Fruit fly (Drosophila melanogaster) whole organism, embryonic: ENCODE data around the gene Plod.
A peak's percentile ranks its signal among the peaks of the same experiment; 100 is the strongest.

ENCODE experiments used
- B-H2 ChIP-seq: fragments of 200-800 bp; sonication (Bioruptor generic); optimal IDR thresholded peaks from 2 replicates; lab custom pipeline; 2018; ENCODE audit warnings: missing biosample characterization, mild to moderate bottlenecking, missing genetic modification characterization
- BEAF-32 ChIP-seq: fragments of 200-800 bp; sonication (Bioruptor generic); optimal IDR thresholded peaks from 3 replicates; lab custom pipeline; 2017; ENCODE audit warnings: missing biosample characterization, missing genetic modification characterization, mild to moderate bottlenecking, moderate library complexity, missing genetic modification reagents
- CG10274 ChIP-seq: fragments of 200-800 bp; sonication (Bioruptor generic); optimal IDR thresholded peaks from 3 replicates; lab custom pipeline; 2017; ENCODE audit warnings: missing biosample characterization, mild to moderate bottlenecking, missing genetic modification characterization
- CG10321 ChIP-seq: fragments of 200-800 bp; sonication (Bioruptor generic); IDR thresholded peaks from 2 replicates; pipeline ENCODE4 v1.3.6; 2022; ENCODE audit warnings: missing biosample characterization, missing genetic modification characterization
- CG10959 ChIP-seq: fragments of 200-800 bp; sonication (Bioruptor generic); IDR thresholded peaks from 2 replicates; pipeline ENCODE4 v1.3.6; 2022; ENCODE audit warnings: missing biosample characterization, missing genetic modification characterization
- CG11695 ChIP-seq: fragments of 200-800 bp; sonication (Bioruptor generic); IDR thresholded peaks from 3 replicates; pipeline ENCODE4 v1.3.6; 2022; ENCODE audit warnings: missing biosample characterization, missing genetic modification characterization
- CG12071 ChIP-seq: fragments of 200-800 bp; sonication (Bioruptor generic); optimal IDR thresholded peaks from 3 replicates; lab custom pipeline; 2018; ENCODE audit warnings: missing biosample characterization, mild to moderate bottlenecking, missing genetic modification characterization
- CG12391 ChIP-seq: fragments of 200-800 bp; sonication (Bioruptor generic); optimal IDR thresholded peaks from 3 replicates; lab custom pipeline; 2018; ENCODE audit warnings: missing biosample characterization, mild to moderate bottlenecking, missing genetic modification characterization, moderate library complexity
- CG13894 ChIP-seq: fragments of 200-800 bp; sonication (Bioruptor generic); optimal IDR thresholded peaks from 3 replicates; lab custom pipeline; 2018; ENCODE audit warnings: missing biosample characterization, mild to moderate bottlenecking, missing genetic modification characterization, moderate library complexity
- CG14014 ChIP-seq: fragments of 200-800 bp; sonication (Bioruptor generic); IDR thresholded peaks from 2 replicates; pipeline ENCODE4 v1.3.6; 2022; ENCODE audit warnings: missing biosample characterization, missing genetic modification characterization
- CG14667 ChIP-seq: fragments of 200-800 bp; sonication (Bioruptor generic); IDR thresholded peaks from 2 replicates; pipeline ENCODE4 v1.3.6; 2022; ENCODE audit warnings: missing biosample characterization, missing genetic modification characterization
- CG1647 ChIP-seq: fragments of 200-800 bp; sonication (Bioruptor generic); optimal IDR thresholded peaks from 3 replicates; lab custom pipeline; 2016; ENCODE audit warnings: missing biosample characterization, missing genetic modification characterization
- CG18262 ChIP-seq: fragments of 200-800 bp; optimal IDR thresholded peaks from 3 replicates; lab custom pipeline; 2019; ENCODE audit warnings: missing biosample characterization, mild to moderate bottlenecking, missing genetic modification characterization, moderate library complexity
- CG18619 ChIP-seq: fragments of 200-800 bp; sonication (Bioruptor generic); optimal IDR thresholded peaks from 3 replicates; lab custom pipeline; 2017; ENCODE audit warnings: missing biosample characterization, mild to moderate bottlenecking, missing genetic modification characterization
- CG33213 ChIP-seq: fragments of 200-800 bp; sonication (Bioruptor generic); optimal IDR thresholded peaks from 3 replicates; lab custom pipeline; 2016; ENCODE audit warnings: missing biosample characterization, missing genetic modification characterization
- CG3847 ChIP-seq: fragments of 200-800 bp; sonication (Bioruptor generic); IDR thresholded peaks from 2 replicates; pipeline ENCODE4 v1.3.6; 2022; ENCODE audit warnings: missing biosample characterization, missing genetic modification characterization
- CG3995 ChIP-seq: fragments of 200-800 bp; sonication (Bioruptor generic); optimal IDR thresholded peaks from 3 replicates; lab custom pipeline; 2016; ENCODE audit warnings: missing biosample characterization, missing genetic modification characterization
- CG42726 ChIP-seq: fragments of 200-800 bp; sonication (Bioruptor generic); IDR thresholded peaks from 2 replicates; pipeline ENCODE4 v1.3.6; 2022; ENCODE audit warnings: missing biosample characterization, missing genetic modification characterization; ENCODE audit not compliant: partially characterized antibody
- CG4424 ChIP-seq: fragments of 200-800 bp; sonication (Bioruptor generic); optimal IDR thresholded peaks from 3 replicates; lab custom pipeline; 2016; ENCODE audit warnings: missing biosample characterization, missing genetic modification characterization
- CG5245 ChIP-seq: fragments of 200-800 bp; sonication (Bioruptor generic); optimal IDR thresholded peaks from 3 replicates; lab custom pipeline; 2016; ENCODE audit warnings: missing biosample characterization, missing genetic modification characterization
- CG6689 ChIP-seq: fragments of 200-800 bp; sonication (Bioruptor generic); IDR thresholded peaks from 2 replicates; pipeline ENCODE4 v1.3.6; 2022; ENCODE audit warnings: missing biosample characterization, missing genetic modification characterization
- CG7556 ChIP-seq: fragments of 200-800 bp; sonication (Bioruptor generic); optimal IDR thresholded peaks from 2 replicates; lab custom pipeline; 2017; ENCODE audit warnings: missing biosample characterization, mild to moderate bottlenecking, missing genetic modification characterization
- CG8281 ChIP-seq: fragments of 200-800 bp; sonication (Bioruptor generic); optimal IDR thresholded peaks from 2 replicates; lab custom pipeline; 2018; ENCODE audit warnings: missing biosample characterization, mild to moderate bottlenecking, missing genetic modification characterization, moderate library complexity
- CG9437 ChIP-seq: fragments of 200-800 bp; sonication (Bioruptor generic); optimal IDR thresholded peaks from 2 replicates; lab custom pipeline; 2018; ENCODE audit warnings: missing biosample characterization, mild to moderate bottlenecking, missing genetic modification characterization
- CTCF ChIP-seq: fragments of 200-800 bp; sonication (Bioruptor generic); optimal IDR thresholded peaks from 2 replicates; lab custom pipeline; 2017; ENCODE audit warnings: missing biosample characterization, mild to moderate bottlenecking, missing genetic modification characterization, moderate library complexity
- Dip3 ChIP-seq: fragments of 200-800 bp; sonication (Bioruptor generic); optimal IDR thresholded peaks from 3 replicates; lab custom pipeline; 2016; ENCODE audit warnings: missing biosample characterization, missing genetic modification characterization
- Kr ChIP-seq: fragments of 200-800 bp; sonication (Bioruptor generic); optimal IDR thresholded peaks from 2 replicates; lab custom pipeline; 2017; ENCODE audit warnings: missing biosample characterization, mild to moderate bottlenecking, missing genetic modification characterization
- NFAT ChIP-seq: fragments of 200-800 bp; sonication (Bioruptor generic); IDR thresholded peaks from 2 replicates; pipeline ENCODE4 v1.3.6; 2022; ENCODE audit warnings: missing biosample characterization, missing genetic modification characterization
- Rfx ChIP-seq: fragments of 200-800 bp; sonication (Bioruptor generic); IDR thresholded peaks from 2 replicates; pipeline ENCODE4 v1.3.6; 2022; ENCODE audit warnings: missing biosample characterization, missing genetic modification characterization
- Trl ChIP-seq, 3 experiments: fragments of >200 bp in 2 of 3; fragments of 200-800 bp in 1 of 3; sonication (Bioruptor generic) in 1 of 3; optimal IDR thresholded peaks; 2 replicates in 1 of 3; 3 replicates in 2 of 3; lab custom pipeline; 2016 to 2017; ENCODE audit warnings: missing biosample characterization in 1 of 3, missing genetic modification characterization in 1 of 3
- Xbp1 ChIP-seq: fragments of 200-800 bp; sonication (Bioruptor generic); optimal IDR thresholded peaks from 3 replicates; lab custom pipeline; 2016; ENCODE audit warnings: missing biosample characterization, mild to moderate bottlenecking, missing genetic modification characterization
- ato ChIP-seq: fragments of 200-800 bp; sonication (Bioruptor generic); IDR thresholded peaks from 2 replicates; pipeline ENCODE4 v1.3.6; 2022; ENCODE audit warnings: missing biosample characterization, missing genetic modification characterization; ENCODE audit not compliant: partially characterized antibody
- caup ChIP-seq: fragments of 200-800 bp; sonication (Bioruptor generic); optimal IDR thresholded peaks from 3 replicates; lab custom pipeline; 2017; ENCODE audit warnings: missing biosample characterization, mild to moderate bottlenecking, missing genetic modification characterization, moderate library complexity; ENCODE audit not compliant: severe bottlenecking
- chif ChIP-seq, 2 experiments: fragments of 200-800 bp; sonication (Bioruptor generic); optimal IDR thresholded peaks; 3 replicates each; lab custom pipeline; 2016; ENCODE audit warnings: missing biosample characterization in 2 of 2, missing genetic modification characterization in 2 of 2
- en ChIP-seq: fragments of 200-800 bp; sonication (Bioruptor generic); optimal IDR thresholded peaks from 2 replicates; lab custom pipeline; 2016; ENCODE audit warnings: missing biosample characterization, missing genetic modification characterization
- fd3F ChIP-seq: fragments of 200-800 bp; sonication (Bioruptor generic); optimal IDR thresholded peaks from 2 replicates; lab custom pipeline; 2018; ENCODE audit warnings: missing biosample characterization, mild to moderate bottlenecking, missing genetic modification characterization, moderate library complexity
- fu2 ChIP-seq: fragments of 200-800 bp; sonication (Bioruptor generic); optimal IDR thresholded peaks from 2 replicates; lab custom pipeline; 2016; ENCODE audit warnings: missing biosample characterization, missing genetic modification characterization
- gsb-n ChIP-seq: fragments of 200-800 bp; sonication (Bioruptor generic); optimal IDR thresholded peaks from 3 replicates; lab custom pipeline; 2018; ENCODE audit warnings: missing biosample characterization, mild to moderate bottlenecking, missing genetic modification characterization
- ham ChIP-seq: fragments of 200-800 bp; sonication (Bioruptor generic); IDR thresholded peaks from 2 replicates; pipeline ENCODE4 v1.3.6; 2022; ENCODE audit warnings: missing biosample characterization, missing genetic modification characterization
- jumu ChIP-seq: fragments of 200-800 bp; sonication (Bioruptor generic); optimal IDR thresholded peaks from 3 replicates; lab custom pipeline; 2016; ENCODE audit warnings: missing biosample characterization, missing genetic modification characterization
- nau ChIP-seq: fragments of 200-800 bp; sonication (Bioruptor generic); optimal IDR thresholded peaks from 3 replicates; lab custom pipeline; 2017; ENCODE audit warnings: missing biosample characterization, mild to moderate bottlenecking, missing genetic modification characterization, missing genetic modification reagents
- nerfin-1 ChIP-seq: fragments of 200-800 bp; sonication (Bioruptor generic); optimal IDR thresholded peaks from 3 replicates; lab custom pipeline; 2019; ENCODE audit warnings: missing biosample characterization, mild to moderate bottlenecking, missing genetic modification characterization, moderate library complexity
- pita ChIP-seq: fragments of 200-800 bp; sonication (Bioruptor generic); optimal IDR thresholded peaks from 2 replicates; lab custom pipeline; 2017; ENCODE audit warnings: missing biosample characterization, mild to moderate bottlenecking, missing genetic modification characterization
- prd ChIP-seq, 3 experiments: fragments of >200 bp in 2 of 3; fragments of 200-800 bp in 1 of 3; sonication (Bioruptor generic) in 1 of 3; optimal IDR thresholded peaks in 2 of 3; IDR thresholded peaks in 1 of 3; 2 replicates in 2 of 3; 3 replicates in 1 of 3; pipeline versions ENCODE4 v1.3.6 to Lab custom; 2017 to 2022; ENCODE audit warnings: missing biosample characterization in 1 of 3, missing genetic modification characterization in 1 of 3
- ro ChIP-seq: fragments of 200-800 bp; sonication (Bioruptor generic); IDR thresholded peaks from 2 replicates; pipeline ENCODE4 v1.3.6; 2022; ENCODE audit warnings: missing biosample characterization, missing genetic modification characterization
- sd ChIP-seq: fragments of 200-800 bp; sonication (Bioruptor generic); optimal IDR thresholded peaks from 3 replicates; lab custom pipeline; 2018; ENCODE audit warnings: missing biosample characterization, mild to moderate bottlenecking, missing genetic modification characterization, moderate library complexity
- tup ChIP-seq: fragments of 200-800 bp; sonication (Bioruptor generic); optimal IDR thresholded peaks from 2 replicates; lab custom pipeline; 2016; ENCODE audit warnings: missing biosample characterization, mild to moderate bottlenecking, missing genetic modification characterization, moderate library complexity
- zfh2 ChIP-seq: fragments of 200-800 bp; sonication (Bioruptor generic); optimal IDR thresholded peaks from 2 replicates; lab custom pipeline; 2016; ENCODE audit warnings: missing biosample characterization, missing genetic modification characterization

The Plod gene

dm6 chr3L:11169299-11170181 is 36.3 kb downstream of the Plod start, which contains the start of the genes wls and Adck5 (continued):
- TF ChIP-seq CG1647 (GFP tag; lab: Kevin White, UChicago), result no peak
- TF ChIP-seq CG14014 (GFP tag; lab: Robert Waterston, UW), result peak; percentile 20; the same call in 1 of the 2 replicates
- no peak for TF ChIP-seq Kr
- TF ChIP-seq prd (optimal IDR thresholded peaks at IDR 0.05; lab: Kevin White, UChicago), result no peak
- TF ChIP-seq prd (GFP tag; IDR thresholded peaks at IDR 0.05; lab: Robert Waterston, UW), result no peak
- TF ChIP-seq CG33213 (GFP tag; lab: Kevin White, UChicago), result peak; percentile 15
- TF ChIP-seq sd (tag; lab: Kevin White, UChicago), result no peak
- TF ChIP-seq zfh2 (GFP tag; lab: Kevin White, UChicago), result peak; percentile 21
- TF ChIP-seq CG10274, result peak; percentile 32
- TF ChIP-seq CG3847 (GFP tag; lab: Robert Waterston, UW), result no peak
- TF ChIP-seq chif (GFP tag; optimal IDR thresholded peaks at IDR 0.05; lab: Kevin White, UChicago), result no peak
- no peak for TF ChIP-seq CG10959 (GFP tag; lab: Robert Waterston, UW)
- peak; percentile 12 for TF ChIP-seq Dip3 (GFP tag; lab: Kevin White, UChicago)
- TF ChIP-seq caup (GFP tag; lab: Kevin White, UChicago), result peak; percentile 83
- no peak for TF ChIP-seq CG14667 (GFP tag; lab: Robert Waterston, UW)
- TF ChIP-seq CG11695, result no peak
- TF ChIP-seq Trl (optimal IDR thresholded peaks at IDR 0.05; lab: Kevin White, UChicago), result no peak
- TF ChIP-seq Trl (GFP tag; optimal IDR thresholded peaks at IDR 0.05; lab: Kevin White, UChicago), result peak; percentile 23
- peak; percentile 81 for TF ChIP-seq CG12071 (GFP tag; lab: Kevin White, UChicago)
- TF ChIP-seq CTCF, result peak; percentile 62
- no peak for TF ChIP-seq CG42726 (GFP tag; lab: Robert Waterston, UW)
- peak; percentile 26 for TF ChIP-seq nerfin-1 (tag; lab: Kevin White, UChicago)
- TF ChIP-seq jumu, result no peak
- no peak for TF ChIP-seq ham
- TF ChIP-seq B-H2 (GFP tag; lab: Kevin White, UChicago), result no peak
- TF ChIP-seq tup, result no peak
- TF ChIP-seq nau (GFP tag; lab: Kevin White, UChicago), result no peak
- TF ChIP-seq CG18262 (tag; lab: Kevin White, UChicago), result no peak
- TF ChIP-seq BEAF-32 (GFP tag; lab: Kevin White, UChicago), result peak; percentile 41
- TF ChIP-seq CG8281 (tag; lab: Kevin White, UChicago), result peak; percentile 15
- TF ChIP-seq CG4424 (GFP tag; lab: Kevin White, UChicago), result peak; percentile 38
- TF ChIP-seq CG13894 (tag; lab: Kevin White, UChicago), result no peak
- TF ChIP-seq ato (GFP tag; lab: Robert Waterston, UW), result no peak
- peak; percentile 27 for TF ChIP-seq CG18619 (GFP tag; lab: Kevin White, UChicago)
- no peak for TF ChIP-seq CG5245
- TF ChIP-seq CG6689 (GFP tag; lab: Robert Waterston, UW), result no peak
- peak; percentile 9 for TF ChIP-seq fu2 (GFP tag; lab: Kevin White, UChicago)
- TF ChIP-seq CG9437 (GFP tag; lab: Kevin White, UChicago), result peak; percentile 56
- TF ChIP-seq CG12391 (tag; lab: Kevin White, UChicago), result peak; percentile 62
- TF ChIP-seq ro, result no peak
- peak; percentile 68 for TF ChIP-seq CG3995 (GFP tag; lab: Kevin White, UChicago)
- no peak for TF ChIP-seq CG7556 (GFP tag; lab: Kevin White, UChicago)
- TF ChIP-seq fd3F, result peak; percentile 13
- no peak for TF ChIP-seq NFAT
- TF ChIP-seq en, result no peak
- no peak for TF ChIP-seq pita
- peak; percentile 26 for TF ChIP-seq Xbp1 (GFP tag; lab: Kevin White, UChicago)
- TF ChIP-seq Rfx, result peak; percentile 70
- peak; percentile 37; the same call in 1 of the 2 replicates for TF ChIP-seq CG10321 (GFP tag; lab: Robert Waterston, UW)
- TF ChIP-seq gsb-n, result no peak
